Fruit fly (Drosophila melanogaster): ENCODE measurements around the gene CG43208.

The CG43208 gene

dm6 chr3R:13293148-13293756, 10.0 kb upstream of the CG43208 start, which contains the start of gene wntD:
Gene wntD (minus strand): TSS chr3R:13293198.
- TF ChIP-seq noc (tag; optimal IDR thresholded peaks at IDR 0.05) = no peak

dm6 chr3R:13294461-13294860, 8.8 kb upstream of the CG43208 start, which contains the start of gene CG8773:
Gene CG8773 (plus strand): TSS chr3R:13294748.
- TF ChIP-seq noc (tag; optimal IDR thresholded peaks at IDR 0.05) = peak; percentile 75

DNA sequence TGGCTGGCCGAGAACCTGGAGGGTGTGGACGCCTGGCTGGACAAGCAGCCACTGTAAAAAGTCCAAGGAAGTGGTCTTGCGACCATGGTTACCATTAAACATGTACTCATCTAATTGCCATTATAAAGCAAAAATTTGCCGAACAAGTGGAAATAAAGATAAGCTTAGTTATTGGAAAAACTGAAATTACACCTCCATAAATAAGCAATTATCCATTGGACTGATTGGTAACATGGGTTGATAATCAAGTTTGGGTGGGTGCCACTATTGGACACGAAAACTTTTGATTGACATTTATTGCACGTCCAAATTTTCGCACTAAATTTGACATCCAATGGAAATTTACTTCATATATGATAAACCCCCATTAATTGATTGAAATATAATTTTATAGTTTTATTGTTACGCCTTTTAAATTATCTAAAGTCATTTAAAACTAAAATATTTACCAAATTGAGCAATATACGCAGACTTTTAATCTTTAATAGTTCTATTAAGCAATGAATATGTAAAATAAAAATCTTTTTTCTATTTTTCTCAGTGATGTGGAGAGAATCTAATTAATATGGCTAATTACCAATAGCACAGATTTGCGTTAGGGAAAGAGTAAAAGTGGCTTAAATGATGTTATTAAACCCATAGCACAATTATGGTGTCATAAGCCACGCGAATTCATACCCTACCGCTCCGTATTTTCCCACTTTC, 5.0 kb upstream of the CG43208 start, which contains the start of gene CG8774:
TSS of gene CG8774 (plus strand) at position 655 of the 705 bp plus-strand sequence.
- TF ChIP-seq noc (tag; optimal IDR thresholded peaks at IDR 0.05) = no peak

dm6 chr3R:13302348-13302747, 878 bp upstream of the CG43208 start, which contains the start of gene CG32473:
Gene CG32473 (plus strand): TSS chr3R:13302648.
- TF ChIP-seq noc (tag; optimal IDR thresholded peaks at IDR 0.05) = no peak

DNA sequence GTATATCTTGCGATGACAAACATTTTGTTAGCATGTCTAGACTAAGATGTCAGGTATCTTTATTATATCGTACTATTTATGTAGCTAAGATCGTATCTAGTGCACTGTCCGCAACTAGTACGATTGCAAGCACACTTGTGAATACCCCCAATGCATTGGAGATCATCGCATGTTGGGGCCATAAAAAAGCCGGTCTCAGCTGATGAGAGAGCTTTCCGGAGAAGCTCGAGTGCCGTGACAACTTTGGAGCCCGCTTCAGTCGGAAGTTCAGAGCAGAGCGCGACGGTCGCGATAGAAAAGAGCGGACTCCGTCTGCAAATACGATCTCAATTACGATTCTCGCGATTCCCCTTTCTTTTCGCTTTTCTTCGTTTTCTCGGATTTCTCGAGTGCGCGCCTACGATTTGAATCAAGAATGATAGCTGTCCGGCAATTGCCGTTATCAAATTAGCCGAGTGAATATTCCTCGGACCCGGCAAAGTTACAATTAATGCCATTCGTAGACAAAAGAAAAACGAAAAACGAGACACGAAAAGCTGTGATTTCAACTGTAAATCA, 1.4 kb downstream of the CG43208 start:
- no peak for TF ChIP-seq noc (tag; optimal IDR thresholded peaks at IDR 0.05)

DNA sequence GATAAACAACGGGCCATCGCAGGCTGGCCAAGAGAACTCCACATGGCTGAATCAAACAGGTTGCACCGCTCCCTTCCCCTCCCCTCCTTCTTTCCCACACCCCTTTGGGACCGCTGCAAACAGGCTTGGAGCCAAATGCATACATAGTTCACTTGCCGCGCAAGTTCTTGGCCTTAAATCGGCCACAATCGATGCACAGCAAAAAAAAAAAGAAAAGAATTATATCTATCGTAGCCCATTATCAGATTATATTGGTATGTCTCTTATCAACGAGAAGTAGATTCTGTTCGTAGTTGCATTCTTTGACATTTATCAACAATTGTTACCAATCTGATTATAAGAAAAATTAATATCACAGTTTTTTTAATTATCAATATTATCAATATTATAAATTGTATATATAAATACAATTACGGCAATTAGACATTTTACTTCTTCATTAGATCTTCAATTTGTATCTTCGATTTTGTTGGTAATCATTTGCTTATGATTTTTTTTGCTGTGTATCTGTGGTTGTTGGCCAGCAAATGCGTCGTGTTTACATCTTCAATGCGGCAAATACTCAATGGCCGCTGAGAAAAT, 2.2 kb downstream of the CG43208 start:
- no peak for TF ChIP-seq noc (tag; optimal IDR thresholded peaks at IDR 0.05)

dm6 chr3R:13306595-13306994, 3.4 kb downstream of the CG43208 start:
- no peak for TF ChIP-seq noc (tag; optimal IDR thresholded peaks at IDR 0.05)

- TF ChIP-seq noc (tag; optimal IDR thresholded peaks at IDR 0.05) = no peak
Observed at dm6 chr3R:13309133-13309711, 6.0 kb downstream of the CG43208 start.

DNA sequence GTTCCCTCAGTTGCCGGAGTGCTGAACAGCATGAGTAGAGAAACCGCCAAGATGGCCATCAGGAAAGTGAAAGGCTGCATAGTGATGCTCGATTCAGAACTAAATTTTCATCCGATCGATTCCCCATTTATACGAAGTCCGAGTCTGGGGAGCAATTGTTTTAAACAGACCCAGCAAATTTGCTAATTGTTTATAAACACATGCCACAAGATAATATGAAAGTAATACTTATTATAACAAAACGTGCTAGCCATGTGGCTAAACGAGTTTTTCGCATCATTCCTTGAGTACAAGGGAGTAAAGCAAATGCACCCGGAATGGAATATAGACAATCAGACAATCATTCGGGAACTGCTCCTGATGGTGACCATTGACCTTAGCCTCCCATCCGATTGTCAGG, 9.9 kb downstream of the CG43208 start, which contains the start of gene CG44142:
TSS of gene CG44142 (minus strand) at position 101 of the 400 bp plus-strand sequence.
- no peak for TF ChIP-seq noc (tag; optimal IDR thresholded peaks at IDR 0.05)

dm6 chr3R:13319170-13319569, 15.9 kb downstream of the CG43208 start, which contains the start of gene CG45080:
Gene CG45080 (minus strand): TSS chr3R:13319270.
- no peak for TF ChIP-seq noc (tag; optimal IDR thresholded peaks at IDR 0.05)

dm6 chr3R:13319873-13320272, 16.6 kb downstream of the CG43208 start:
- no peak for TF ChIP-seq noc (tag; optimal IDR thresholded peaks at IDR 0.05)

dm6 chr3R:13333031-13333430, 29.8 kb downstream of the CG43208 start:
- TF ChIP-seq noc (tag; optimal IDR thresholded peaks at IDR 0.05) = no peak

DNA sequence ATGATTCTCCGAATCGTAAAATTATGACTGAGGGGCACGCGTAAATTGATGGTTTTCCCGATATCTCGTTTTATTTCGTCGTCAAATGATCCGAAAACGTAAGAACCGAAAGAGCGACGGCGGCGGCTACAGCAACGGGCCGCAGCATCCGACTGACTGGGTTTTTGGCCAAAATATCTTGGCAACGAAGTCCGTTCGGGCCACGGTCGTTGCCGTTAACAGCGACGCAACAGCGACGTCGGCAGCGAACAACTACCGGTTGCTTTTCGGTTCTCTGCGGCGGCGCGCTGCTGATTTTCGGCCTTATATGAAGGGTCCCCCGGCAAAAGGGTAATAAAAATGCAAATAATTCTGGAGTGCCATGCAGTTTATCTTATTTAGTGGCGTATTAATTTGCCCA, 30.8 kb downstream of the CG43208 start, which contains the start of gene PK2-R2:
TSS of gene PK2-R2 (minus strand) at position 160 of the 400 bp plus-strand sequence.
- TF ChIP-seq noc (tag; optimal IDR thresholded peaks at IDR 0.05) = no peak

DNA sequence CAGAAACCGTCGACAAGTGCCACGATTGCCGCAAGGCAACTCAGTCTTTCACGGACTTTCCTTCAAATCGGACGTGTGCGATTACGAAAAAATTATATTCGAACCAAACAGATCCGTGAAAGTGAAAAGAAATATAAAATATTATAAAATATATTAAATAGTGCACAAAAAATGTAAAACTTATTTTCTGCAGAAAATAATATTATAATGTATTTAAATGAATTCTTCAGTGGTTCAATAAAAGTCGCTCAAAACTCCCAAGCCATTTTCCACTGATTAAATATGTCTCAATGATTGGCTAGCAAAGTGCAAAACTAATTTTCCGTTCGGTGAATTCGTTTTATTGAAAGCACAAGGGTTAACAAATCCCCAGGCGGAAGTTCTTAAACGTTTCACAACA, 34.8 kb downstream of the CG43208 start, which contains the start of gene PK2-R1:
TSS of gene PK2-R1 (plus strand) at position 301 of the 400 bp plus-strand sequence.
- no peak for TF ChIP-seq noc (tag; optimal IDR thresholded peaks at IDR 0.05)

DNA sequence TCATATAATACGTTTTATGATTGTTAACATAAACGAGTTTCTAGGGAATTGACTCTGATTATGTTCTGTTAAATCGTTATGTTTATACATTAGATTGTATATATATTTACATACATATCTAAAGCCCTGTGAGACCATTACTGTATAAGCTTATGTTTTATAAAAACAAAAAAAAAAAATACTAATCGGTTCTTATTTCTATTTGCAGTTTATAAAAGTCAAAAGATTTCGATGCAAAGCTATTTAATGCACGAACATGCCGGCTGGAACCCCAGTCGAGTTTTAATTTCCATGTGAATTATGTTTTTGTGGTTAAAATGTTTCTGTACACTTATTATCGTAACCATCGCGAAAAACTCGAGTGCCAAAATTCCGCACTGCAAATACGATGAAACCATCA, 50.1 kb downstream of the CG43208 start, which contains the start of gene mthl12:
TSS of gene mthl12 (plus strand) at position 301 of the 400 bp plus-strand sequence.
- no peak for TF ChIP-seq noc (tag; optimal IDR thresholded peaks at IDR 0.05)

All from whole organism, larva.